Worm (Caenorhabditis elegans) whole organism, L3 larva: Measurements from ENCODE around the gene jmjd-3.1.

Source experiments
- ceh-28 ChIP-seq: fragments of 150-350 bp; optimal IDR thresholded peaks from 2 replicates; lab custom pipeline; 2014; ENCODE audit warnings: missing biosample characterization, missing genetic modification reagents, missing genetic modification characterization
- nhr-76 ChIP-seq: fragments of 150-350 bp; sonication (generic microtip); optimal IDR thresholded peaks from 5 replicates; lab custom pipeline; 2014; ENCODE audit warnings: missing biosample characterization, missing genetic modification characterization

DNA sequence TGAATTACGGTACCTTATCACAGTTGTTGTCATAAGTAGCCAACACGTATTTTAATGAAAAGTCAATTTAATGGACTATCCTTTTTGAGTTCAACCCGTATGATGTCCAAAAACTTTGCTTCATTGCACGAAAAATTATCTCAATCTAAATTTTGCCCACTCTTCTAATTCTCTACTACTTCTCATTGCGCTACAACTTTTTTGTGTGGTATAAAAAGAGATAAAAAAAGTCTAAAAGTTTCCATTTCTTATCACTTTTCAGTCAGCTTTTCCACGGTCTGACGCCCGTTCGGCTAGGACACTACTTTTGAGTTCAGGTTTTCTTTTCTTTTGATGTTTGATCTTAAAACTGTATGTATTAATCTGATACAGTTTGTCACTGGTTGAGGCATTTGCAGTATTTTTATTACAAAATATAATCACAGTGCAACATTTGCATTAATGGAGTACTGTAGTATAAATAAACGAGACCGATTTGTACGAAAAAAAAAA is 3.0 kb upstream of the jmjd-3.1 start:
- TF ChIP-seq ceh-28 (tag; lab: Kevin White, UChicago) (no peak), nhr-76 (no peak)
